Fruit fly (Drosophila melanogaster) whole organism, embryonic: Measurements from ENCODE around the gene Ndfip.

Source experiments
- B-H1 ChIP-seq: fragments of 200-800 bp; sonication (Bioruptor generic); IDR thresholded peaks from 3 replicates; pipeline ENCODE4 v1.3.6; 2022; ENCODE audit warnings: missing biosample characterization, missing genetic modification characterization
- Bgb ChIP-seq: fragments of 200-800 bp; sonication (Bioruptor generic); IDR thresholded peaks from 2 replicates; pipeline ENCODE4 v1.3.6; 2022; ENCODE audit warnings: missing biosample characterization, missing genetic modification characterization; ENCODE audit not compliant: partially characterized antibody
- BtbVII ChIP-seq: fragments of 200-800 bp; sonication (Bioruptor generic); optimal IDR thresholded peaks from 3 replicates; lab custom pipeline; 2017; ENCODE audit warnings: missing biosample characterization, mild to moderate bottlenecking, missing genetic modification characterization
- CG10366 ChIP-seq: fragments of 200-800 bp; sonication (Bioruptor generic); IDR thresholded peaks from 2 replicates; pipeline ENCODE4 v1.3.6; 2022; ENCODE audit warnings: missing biosample characterization, missing genetic modification characterization
- CG10462 ChIP-seq: fragments of 200-800 bp; sonication (Bioruptor generic); optimal IDR thresholded peaks from 2 replicates; lab custom pipeline; 2016; ENCODE audit warnings: missing biosample characterization, missing genetic modification characterization
- CG12155 ChIP-seq: fragments of 200-800 bp; sonication (Bioruptor generic); optimal IDR thresholded peaks from 3 replicates; lab custom pipeline; 2016; ENCODE audit warnings: missing biosample characterization, missing genetic modification characterization
- CG12391 ChIP-seq: fragments of 200-800 bp; sonication (Bioruptor generic); optimal IDR thresholded peaks from 3 replicates; lab custom pipeline; 2018; ENCODE audit warnings: missing biosample characterization, mild to moderate bottlenecking, missing genetic modification characterization, moderate library complexity
- CG12942 ChIP-seq: fragments of 200-800 bp; sonication (Bioruptor generic); optimal IDR thresholded peaks from 3 replicates; lab custom pipeline; 2016; ENCODE audit warnings: missing biosample characterization, missing genetic modification characterization
- CG13287 ChIP-seq: fragments of 200-800 bp; sonication (Bioruptor generic); IDR thresholded peaks from 2 replicates; pipeline ENCODE4 v1.3.6; 2022; ENCODE audit warnings: missing biosample characterization, missing genetic modification characterization; ENCODE audit not compliant: partially characterized antibody
- CG13296 ChIP-seq: fragments of 200-800 bp; sonication (Bioruptor generic); optimal IDR thresholded peaks from 3 replicates; lab custom pipeline; 2018; ENCODE audit warnings: missing biosample characterization, mild to moderate bottlenecking, missing genetic modification characterization
- CG13624 ChIP-seq: fragments of 200-800 bp; sonication (Bioruptor generic); optimal IDR thresholded peaks from 2 replicates; lab custom pipeline; 2016; ENCODE audit warnings: missing biosample characterization, missing genetic modification characterization
- CG14441 ChIP-seq: fragments of 200-800 bp; sonication (Bioruptor generic); IDR thresholded peaks from 2 replicates; pipeline ENCODE4 v1.3.6; 2022; ENCODE audit warnings: missing biosample characterization, missing genetic modification characterization
- CG14667 ChIP-seq: fragments of 200-800 bp; sonication (Bioruptor generic); IDR thresholded peaks from 2 replicates; pipeline ENCODE4 v1.3.6; 2022; ENCODE audit warnings: missing biosample characterization, missing genetic modification characterization
- CG17186 ChIP-seq: fragments of 200-800 bp; sonication (Bioruptor generic); optimal IDR thresholded peaks from 3 replicates; lab custom pipeline; 2017; ENCODE audit warnings: missing biosample characterization, missing genetic modification reagents, missing genetic modification characterization
- CG17328 ChIP-seq: fragments of 200-800 bp; sonication (Bioruptor generic); IDR thresholded peaks from 2 replicates; pipeline ENCODE4 v1.3.6; 2022; ENCODE audit warnings: missing biosample characterization, missing genetic modification characterization
- CG18011 ChIP-seq: fragments of 200-800 bp; sonication (Bioruptor generic); optimal IDR thresholded peaks from 2 replicates; lab custom pipeline; 2017; ENCODE audit warnings: missing biosample characterization, missing genetic modification characterization, mild to moderate bottlenecking, moderate library complexity, missing genotype
- CG18476 ChIP-seq: fragments of 200-800 bp; sonication (Bioruptor generic); optimal IDR thresholded peaks from 2 replicates; lab custom pipeline; 2016; ENCODE audit warnings: missing biosample characterization, mild to moderate bottlenecking, missing genetic modification characterization
- CG4360 ChIP-seq: fragments of 200-800 bp; sonication (Bioruptor generic); IDR thresholded peaks from 2 replicates; pipeline ENCODE4 v1.3.6; 2022; ENCODE audit warnings: missing biosample characterization, missing genetic modification characterization
- CG4854 ChIP-seq: fragments of 200-800 bp; sonication (Bioruptor generic); optimal IDR thresholded peaks from 2 replicates; lab custom pipeline; 2016; ENCODE audit warnings: missing biosample characterization, missing genetic modification characterization, inconsistent platforms
- CG6689 ChIP-seq: fragments of 200-800 bp; sonication (Bioruptor generic); IDR thresholded peaks from 2 replicates; pipeline ENCODE4 v1.3.6; 2022; ENCODE audit warnings: missing biosample characterization, missing genetic modification characterization
- CG6854 ChIP-seq: fragments of 200-800 bp; sonication (Bioruptor generic); optimal IDR thresholded peaks from 3 replicates; lab custom pipeline; 2017; ENCODE audit warnings: missing biosample characterization, mild to moderate bottlenecking, missing genetic modification characterization
- CG7556 ChIP-seq: fragments of 200-800 bp; sonication (Bioruptor generic); optimal IDR thresholded peaks from 2 replicates; lab custom pipeline; 2017; ENCODE audit warnings: missing biosample characterization, mild to moderate bottlenecking, missing genetic modification characterization
- CG9609 ChIP-seq: fragments of 200-800 bp; sonication (Bioruptor generic); optimal IDR thresholded peaks from 3 replicates; lab custom pipeline; 2016; ENCODE audit warnings: missing biosample characterization, missing genetic modification characterization
- CG9727 ChIP-seq: fragments of 200-800 bp; sonication (Bioruptor generic); optimal IDR thresholded peaks from 3 replicates; lab custom pipeline; 2017; ENCODE audit warnings: missing biosample characterization, mild to moderate bottlenecking, missing genetic modification characterization
- Dek ChIP-seq: fragments of 200-800 bp; sonication (Bioruptor generic); optimal IDR thresholded peaks from 3 replicates; lab custom pipeline; 2019; ENCODE audit warnings: missing biosample characterization, mild to moderate bottlenecking, missing genetic modification characterization, moderate library complexity
- E2f2 ChIP-seq: fragments of 200-800 bp; sonication (Bioruptor generic); IDR thresholded peaks from 2 replicates; pipeline ENCODE4 v1.3.6; 2022; ENCODE audit warnings: missing biosample characterization, missing genetic modification characterization
- Fer1 ChIP-seq: fragments of 200-800 bp; sonication (Bioruptor generic); optimal IDR thresholded peaks from 2 replicates; lab custom pipeline; 2017; ENCODE audit warnings: missing biosample characterization, mild to moderate bottlenecking, missing genetic modification characterization
- GATAe ChIP-seq: fragments of 200-800 bp; sonication (Bioruptor generic); conservative IDR thresholded peaks from 2 replicates; pipeline ENCODE4 v1.3.6; 2022; ENCODE audit warnings: missing biosample characterization, missing genetic modification characterization
- H15 ChIP-seq: fragments of 200-800 bp; sonication (Bioruptor generic); IDR thresholded peaks from 3 replicates; pipeline ENCODE4 v1.3.6; 2022; ENCODE audit warnings: missing biosample characterization, missing genetic modification characterization
- MBD-R2 ChIP-seq: fragments of 200-800 bp; sonication (Bioruptor generic); IDR thresholded peaks from 2 replicates; pipeline ENCODE4 v1.3.6; 2022; ENCODE audit warnings: missing biosample characterization, missing genetic modification characterization
- Meics ChIP-seq: fragments of 200-800 bp; sonication (Bioruptor generic); optimal IDR thresholded peaks from 2 replicates; lab custom pipeline; 2017; ENCODE audit warnings: missing biosample characterization, mild to moderate bottlenecking, missing genetic modification characterization
- Mes4 ChIP-seq: fragments of 200-800 bp; sonication (Bioruptor generic); optimal IDR thresholded peaks from 2 replicates; lab custom pipeline; 2016; ENCODE audit warnings: missing biosample characterization, missing genetic modification characterization
- NK7.1 ChIP-seq: fragments of 200-800 bp; sonication (Bioruptor generic); optimal IDR thresholded peaks from 3 replicates; lab custom pipeline; 2016; ENCODE audit warnings: missing biosample characterization, missing genetic modification characterization
- br ChIP-seq: fragments of >200 bp; optimal IDR thresholded peaks from 2 replicates; lab custom pipeline; 2017
- bsh ChIP-seq, 2 experiments: fragments of 200-800 bp; sonication (Bioruptor generic); optimal IDR thresholded peaks; 2 replicates each; lab custom pipeline; 2017 to 2018; ENCODE audit warnings: mild to moderate bottlenecking in 2 of 2, missing biosample characterization in 2 of 2, missing genetic modification characterization in 2 of 2, moderate library complexity in 1 of 2
- cato ChIP-seq: fragments of 200-800 bp; sonication (Bioruptor generic); optimal IDR thresholded peaks from 2 replicates; lab custom pipeline; 2016; ENCODE audit warnings: missing biosample characterization, missing genetic modification characterization, borderline replicate concordance
- cwo ChIP-seq: fragments of 200-800 bp; sonication (Bioruptor generic); optimal IDR thresholded peaks from 3 replicates; lab custom pipeline; 2017; ENCODE audit warnings: missing biosample characterization, missing genetic modification characterization, mild to moderate bottlenecking, moderate library complexity, missing genetic modification reagents
- danr ChIP-seq: fragments of 200-800 bp; sonication (Bioruptor generic); IDR thresholded peaks from 2 replicates; pipeline ENCODE4 v1.3.6; 2022; ENCODE audit warnings: missing biosample characterization, missing genetic modification characterization
- esg ChIP-seq: fragments of 200-800 bp; sonication (Bioruptor generic); conservative IDR thresholded peaks from 2 replicates; pipeline ENCODE4 v1.3.6; 2022; ENCODE audit warnings: missing biosample characterization, missing genetic modification characterization
- fd64A ChIP-seq: fragments of 200-800 bp; sonication (Bioruptor generic); optimal IDR thresholded peaks from 3 replicates; lab custom pipeline; 2018; ENCODE audit warnings: missing biosample characterization, mild to moderate bottlenecking, missing genetic modification characterization
- gcm2 ChIP-seq: fragments of 200-800 bp; sonication (Bioruptor generic); optimal IDR thresholded peaks from 2 replicates; lab custom pipeline; 2016; ENCODE audit warnings: missing biosample characterization, missing genetic modification characterization
- hbn ChIP-seq: fragments of 200-800 bp; sonication (Bioruptor generic); IDR thresholded peaks from 2 replicates; pipeline ENCODE4 v1.3.6; 2022; ENCODE audit warnings: missing biosample characterization, missing genetic modification characterization; ENCODE audit not compliant: partially characterized antibody
- jigr1 ChIP-seq: fragments of 200-800 bp; sonication (Bioruptor generic); IDR thresholded peaks from 3 replicates; pipeline ENCODE4 v1.3.6; 2022; ENCODE audit warnings: missing biosample characterization, missing genetic modification characterization
- jumu ChIP-seq: fragments of 200-800 bp; sonication (Bioruptor generic); optimal IDR thresholded peaks from 3 replicates; lab custom pipeline; 2016; ENCODE audit warnings: missing biosample characterization, missing genetic modification characterization
- mam ChIP-seq: fragments of 200-800 bp; sonication (Bioruptor generic); optimal IDR thresholded peaks from 3 replicates; lab custom pipeline; 2016; ENCODE audit warnings: missing biosample characterization, missing genetic modification characterization
- peb ChIP-seq: fragments of 200-800 bp; sonication (Bioruptor generic); IDR thresholded peaks from 2 replicates; pipeline ENCODE4 v1.3.6; 2022; ENCODE audit warnings: missing biosample characterization, missing genetic modification characterization
- ranshi ChIP-seq: fragments of 200-800 bp; sonication (Bioruptor generic); IDR thresholded peaks from 2 replicates; pipeline ENCODE4 v1.3.6; 2022; ENCODE audit warnings: missing biosample characterization, missing genetic modification characterization
- seq ChIP-seq: fragments of 200-800 bp; sonication (Bioruptor generic); IDR thresholded peaks from 2 replicates; pipeline ENCODE4 v1.3.6; 2022; ENCODE audit warnings: missing biosample characterization, missing genetic modification characterization
- sug ChIP-seq: fragments of 200-800 bp; optimal IDR thresholded peaks from 2 replicates; lab custom pipeline; 2019; ENCODE audit warnings: missing biosample characterization, mild to moderate bottlenecking, missing genetic modification characterization, moderate library complexity
- yki ChIP-seq: fragments of >200 bp; optimal IDR thresholded peaks from 3 replicates; lab custom pipeline; 2018

Gene Ndfip

DNA sequence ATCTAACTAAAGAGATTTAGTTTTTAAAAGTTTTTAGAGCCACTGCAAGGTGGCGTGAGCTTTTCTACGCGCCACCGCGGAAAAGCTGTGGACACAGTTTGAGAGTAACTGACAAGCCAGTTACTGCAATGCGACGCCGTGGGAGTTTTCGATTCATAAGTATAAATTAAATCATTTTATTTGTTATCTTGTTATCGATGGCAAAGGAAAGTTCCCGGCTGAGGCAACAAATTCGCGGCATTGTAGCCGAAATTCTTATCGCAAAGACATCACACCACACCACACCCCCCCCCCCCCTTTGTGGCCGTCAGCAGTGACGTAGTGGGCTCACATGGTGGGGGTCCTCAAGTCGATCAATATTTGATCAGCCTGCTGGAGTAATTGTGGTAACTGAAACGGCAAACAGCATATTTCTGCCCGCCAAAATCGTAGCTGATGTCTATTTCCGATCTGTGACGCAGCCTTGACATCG, 1.8 kb upstream of the Ndfip start (continued):
- TF ChIP-seq CG9727 (GFP tag; lab: Kevin White, UChicago) (peak; percentile 31), CG12942 (GFP tag; lab: Kevin White, UChicago) (no peak), ranshi (GFP tag; lab: Robert Waterston, UW) (no peak; the same call in 1 of the 2 replicates), yki (no peak), CG14667 (GFP tag; lab: Robert Waterston, UW) (no peak), CG4854 (no peak), CG13624 (peak; percentile 3), cato (GFP tag; lab: Kevin White, UChicago) (no peak), jumu (GFP tag; lab: Kevin White, UChicago) (no peak), CG6854 (GFP tag; lab: Kevin White, UChicago) (peak; percentile 55), cwo (GFP tag; lab: Kevin White, UChicago) (peak; percentile 57), Mes4 (no peak), CG12155 (GFP tag; lab: Kevin White, UChicago) (no peak), sug (tag; lab: Kevin White, UChicago) (peak; percentile 73), CG17328 (GFP tag; lab: Robert Waterston, UW) (no peak), gcm2 (no peak), GATAe (GFP tag; lab: Robert Waterston, UW) (no peak), seq (GFP tag; lab: Robert Waterston, UW) (peak; percentile 54; the same call in 1 of the 2 replicates), B-H1 (no peak; the same call in 2 of the 3 replicates), CG17186 (GFP tag; lab: Kevin White, UChicago) (no peak), CG10366 (GFP tag; lab: Robert Waterston, UW) (no peak), fd64A (GFP tag; lab: Kevin White, UChicago) (peak; percentile 76), CG4360 (no peak), CG13287 (GFP tag; lab: Robert Waterston, UW) (no peak), CG18011 (peak; percentile 12), esg (GFP tag; lab: Robert Waterston, UW) (no peak), CG12391 (no peak), danr (no peak), peb (GFP tag; lab: Robert Waterston, UW) (no peak), CG9609 (no peak), hbn (GFP tag; lab: Robert Waterston, UW) (no peak), CG10462 (no peak)

DNA sequence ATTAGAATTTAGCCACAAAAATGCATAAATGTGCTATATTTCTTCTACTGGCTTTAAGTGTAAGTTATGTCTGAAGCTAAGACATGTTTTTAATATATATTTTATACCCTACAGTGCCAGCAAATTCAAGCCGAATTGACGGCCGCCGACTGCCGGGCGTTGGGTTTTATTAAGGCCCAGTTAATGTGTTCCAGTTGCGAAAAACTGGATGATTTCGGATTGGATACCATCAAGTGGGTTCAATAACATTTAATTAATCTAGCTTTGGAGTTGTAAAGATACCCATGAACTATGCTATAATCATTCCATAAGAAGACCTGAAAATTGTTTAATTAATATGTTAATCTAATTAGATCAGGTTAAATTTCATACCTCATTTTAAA, 579 bp upstream of the Ndfip start:
- TF ChIP-seq bsh (GFP tag; optimal IDR thresholded peaks at IDR 0.05; lab: Kevin White, UChicago) (no peak), fd64A (GFP tag; lab: Kevin White, UChicago) (no peak)

DNA sequence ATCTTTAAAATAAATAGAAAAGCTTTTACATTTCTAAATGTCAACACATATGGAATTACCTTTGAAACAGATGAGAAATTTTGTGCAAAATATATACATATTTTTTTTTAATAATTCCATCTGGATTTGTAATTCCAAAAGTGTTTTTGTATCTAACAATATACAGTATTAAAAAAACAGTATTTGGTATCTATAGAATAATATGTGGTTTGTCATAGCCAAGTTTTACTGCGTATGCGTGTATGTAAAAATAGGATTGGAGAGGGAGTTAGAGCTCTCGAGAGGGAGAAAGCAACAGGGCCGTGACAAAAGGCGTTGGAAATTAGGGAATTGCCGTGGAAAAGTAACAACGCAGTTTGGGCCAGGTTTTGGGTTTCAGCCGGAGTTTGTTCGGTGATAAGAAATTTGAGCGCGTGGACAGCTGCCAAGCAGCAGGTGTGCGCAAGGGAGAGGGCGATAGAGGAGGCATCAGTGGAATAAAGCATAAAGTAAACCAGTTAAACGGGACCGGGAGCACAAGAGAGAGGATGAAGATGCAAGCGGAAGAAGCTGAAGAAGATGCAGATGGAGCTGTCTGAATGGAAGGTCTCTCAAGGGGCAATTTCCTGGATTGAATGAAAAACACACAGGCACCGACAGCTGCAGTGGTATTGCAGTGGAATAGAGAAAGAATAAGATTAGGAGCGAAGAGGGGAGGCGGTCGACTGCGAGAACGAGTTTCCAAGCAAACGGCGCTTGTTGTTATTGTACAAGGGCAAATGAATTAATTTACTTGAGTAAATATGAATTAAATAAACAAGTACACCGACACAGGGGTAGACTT, 991 bp downstream of the Ndfip start:
- TF ChIP-seq CG18476 (GFP tag; lab: Kevin White, UChicago): peak; percentile 12
- TF ChIP-seq NK7.1: peak; percentile 44
- no peak for TF ChIP-seq br (lab: Kevin White, UChicago)
- peak; percentile 57 for TF ChIP-seq CG13296 (GFP tag; lab: Kevin White, UChicago)
- peak; percentile 76 for TF ChIP-seq Fer1
- no peak for TF ChIP-seq Dek
- TF ChIP-seq jigr1: no peak
- TF ChIP-seq E2f2 (GFP tag; lab: Robert Waterston, UW): no peak
- peak; percentile 20; the same call in 1 of the 2 replicates for TF ChIP-seq MBD-R2 (GFP tag; lab: Robert Waterston, UW)
- TF ChIP-seq CG14441 (GFP tag; lab: Robert Waterston, UW): peak; percentile 22; the same call in 1 of the 2 replicates
- TF ChIP-seq Bgb (GFP tag; lab: Robert Waterston, UW): peak; percentile 16; the same call in 1 of the 2 replicates
- peak; percentile 61 for TF ChIP-seq CG6689 (GFP tag; lab: Robert Waterston, UW)
- TF ChIP-seq BtbVII: peak; percentile 69
- TF ChIP-seq Meics (GFP tag; lab: Kevin White, UChicago): peak; percentile 63
- TF ChIP-seq H15 (GFP tag; lab: Robert Waterston, UW): peak; percentile 64
- TF ChIP-seq mam (GFP tag; lab: Kevin White, UChicago): peak; percentile 64
- TF ChIP-seq CG7556 (GFP tag; lab: Kevin White, UChicago): no peak
